Fruit fly (Drosophila melanogaster) whole organism, embryonic: Measurements from ENCODE around the gene vkg.
A peak's percentile ranks its signal among the peaks of the same experiment; 100 is the strongest.

Source experiments
- Ada2b ChIP-seq: fragments of 200-800 bp; sonication (Bioruptor generic); IDR thresholded peaks from 2 replicates; pipeline ENCODE4 v1.3.6; 2022; ENCODE audit warnings: missing biosample characterization, missing genetic modification characterization
- Antp ChIP-seq: fragments of 200-800 bp; sonication (Bioruptor generic); optimal IDR thresholded peaks from 3 replicates; lab custom pipeline; 2016; ENCODE audit warnings: missing biosample characterization, missing genetic modification characterization
- Atf-2 ChIP-seq: fragments of 200-800 bp; sonication (Bioruptor generic); optimal IDR thresholded peaks from 2 replicates; lab custom pipeline; 2016; ENCODE audit warnings: missing biosample characterization, missing genetic modification characterization
- Atf6 ChIP-seq: fragments of 200-800 bp; sonication (Bioruptor generic); IDR thresholded peaks from 2 replicates; pipeline ENCODE4 v1.3.6; 2022; ENCODE audit warnings: missing biosample characterization, missing genetic modification characterization
- CG10209 ChIP-seq: fragments of 200-800 bp; sonication (Bioruptor generic); optimal IDR thresholded peaks from 3 replicates; lab custom pipeline; 2017; ENCODE audit warnings: missing biosample characterization, mild to moderate bottlenecking, missing genetic modification characterization, missing genetic modification reagents
- CG10321 ChIP-seq: fragments of 200-800 bp; sonication (Bioruptor generic); IDR thresholded peaks from 2 replicates; pipeline ENCODE4 v1.3.6; 2022; ENCODE audit warnings: missing biosample characterization, missing genetic modification characterization
- CG10366 ChIP-seq: fragments of 200-800 bp; sonication (Bioruptor generic); IDR thresholded peaks from 2 replicates; pipeline ENCODE4 v1.3.6; 2022; ENCODE audit warnings: missing biosample characterization, missing genetic modification characterization
- CG10431 ChIP-seq: fragments of 200-800 bp; sonication (Bioruptor generic); optimal IDR thresholded peaks from 3 replicates; lab custom pipeline; 2018; ENCODE audit warnings: missing biosample characterization, mild to moderate bottlenecking, missing genetic modification characterization
- CG11695 ChIP-seq: fragments of 200-800 bp; sonication (Bioruptor generic); IDR thresholded peaks from 3 replicates; pipeline ENCODE4 v1.3.6; 2022; ENCODE audit warnings: missing biosample characterization, missing genetic modification characterization
- CG13296 ChIP-seq: fragments of 200-800 bp; sonication (Bioruptor generic); optimal IDR thresholded peaks from 3 replicates; lab custom pipeline; 2018; ENCODE audit warnings: missing biosample characterization, mild to moderate bottlenecking, missing genetic modification characterization
- CG13424 ChIP-seq: fragments of 200-800 bp; sonication (Bioruptor generic); optimal IDR thresholded peaks from 2 replicates; lab custom pipeline; 2019; ENCODE audit warnings: missing biosample characterization, mild to moderate bottlenecking, missing genetic modification characterization, moderate library complexity
- CG14860 ChIP-seq: fragments of 200-800 bp; sonication (Bioruptor generic); IDR thresholded peaks from 3 replicates; pipeline ENCODE4 v1.3.6; 2022; ENCODE audit warnings: missing biosample characterization, missing genetic modification characterization; ENCODE audit not compliant: partially characterized antibody
- CG16779 ChIP-seq: fragments of 200-800 bp; sonication (Bioruptor generic); IDR thresholded peaks from 2 replicates; pipeline ENCODE4 v1.3.6; 2022; ENCODE audit warnings: missing biosample characterization, missing genetic modification characterization
- CG17385 ChIP-seq: fragments of 200-800 bp; sonication (Bioruptor generic); optimal IDR thresholded peaks from 3 replicates; lab custom pipeline; 2018; ENCODE audit warnings: missing biosample characterization, mild to moderate bottlenecking, missing genetic modification characterization
- CG2116 ChIP-seq: fragments of 200-800 bp; sonication (Bioruptor generic); optimal IDR thresholded peaks from 3 replicates; lab custom pipeline; 2018; ENCODE audit warnings: missing biosample characterization, mild to moderate bottlenecking, missing genetic modification characterization
- CG2120 ChIP-seq: fragments of 200-800 bp; sonication (Bioruptor generic); optimal IDR thresholded peaks from 3 replicates; lab custom pipeline; 2016; ENCODE audit warnings: missing biosample characterization, missing genetic modification characterization
- CG2678 ChIP-seq: fragments of 200-800 bp; sonication (Bioruptor generic); optimal IDR thresholded peaks from 3 replicates; lab custom pipeline; 2019; ENCODE audit warnings: missing biosample characterization, mild to moderate bottlenecking, missing genetic modification characterization, moderate library complexity
- CG30403 ChIP-seq: fragments of 200-800 bp; sonication (Bioruptor generic); optimal IDR thresholded peaks from 3 replicates; lab custom pipeline; 2016; ENCODE audit warnings: missing biosample characterization, missing genetic modification characterization
- CG31388 ChIP-seq: fragments of 200-800 bp; sonication (Bioruptor generic); optimal IDR thresholded peaks from 2 replicates; lab custom pipeline; 2016; ENCODE audit warnings: missing biosample characterization, missing genetic modification characterization
- CG33557 ChIP-seq: fragments of 200-800 bp; sonication (Bioruptor generic); optimal IDR thresholded peaks from 2 replicates; lab custom pipeline; 2019; ENCODE audit warnings: missing biosample characterization, mild to moderate bottlenecking, missing genetic modification characterization, moderate library complexity
- CG34422 ChIP-seq: fragments of 200-800 bp; sonication (Bioruptor generic); IDR thresholded peaks from 3 replicates; pipeline ENCODE4 v1.3.6; 2022; ENCODE audit warnings: missing biosample characterization, missing genetic modification characterization
- CG4424 ChIP-seq: fragments of 200-800 bp; sonication (Bioruptor generic); optimal IDR thresholded peaks from 3 replicates; lab custom pipeline; 2016; ENCODE audit warnings: missing biosample characterization, missing genetic modification characterization
- CG5180 ChIP-seq: fragments of 200-800 bp; sonication (Bioruptor generic); optimal IDR thresholded peaks from 3 replicates; lab custom pipeline; 2017; ENCODE audit warnings: missing biosample characterization, missing genetic modification characterization, mild to moderate bottlenecking, moderate library complexity, missing genetic modification reagents
- CG6654 ChIP-seq: fragments of 200-800 bp; sonication (Bioruptor generic); optimal IDR thresholded peaks from 2 replicates; lab custom pipeline; 2017; ENCODE audit warnings: missing biosample characterization, mild to moderate bottlenecking, missing genetic modification characterization
- CG6765 ChIP-seq: fragments of 200-800 bp; sonication (Bioruptor generic); optimal IDR thresholded peaks from 3 replicates; lab custom pipeline; 2017; ENCODE audit warnings: missing biosample characterization, mild to moderate bottlenecking, missing genetic modification characterization
- CTCF ChIP-seq: fragments of 200-800 bp; sonication (Bioruptor generic); optimal IDR thresholded peaks from 2 replicates; lab custom pipeline; 2017; ENCODE audit warnings: missing biosample characterization, mild to moderate bottlenecking, missing genetic modification characterization, moderate library complexity
- Doc2 ChIP-seq: fragments of 200-800 bp; sonication (Bioruptor generic); IDR thresholded peaks from 2 replicates; pipeline ENCODE4 v1.3.6; 2022; ENCODE audit warnings: missing biosample characterization, missing genetic modification characterization
- Doc3 ChIP-seq: fragments of 200-800 bp; sonication (Bioruptor generic); IDR thresholded peaks from 3 replicates; pipeline ENCODE4 v1.3.6; 2022; ENCODE audit warnings: missing biosample characterization, missing genetic modification characterization; ENCODE audit not compliant: partially characterized antibody
- Hmr ChIP-seq: fragments of 200-800 bp; sonication (Bioruptor generic); optimal IDR thresholded peaks from 3 replicates; lab custom pipeline; 2017; ENCODE audit warnings: mild to moderate bottlenecking, missing biosample characterization, missing genetic modification reagents, missing genetic modification characterization
- Hr3 ChIP-seq: fragments of 200-800 bp; sonication (Bioruptor generic); optimal IDR thresholded peaks from 3 replicates; lab custom pipeline; 2016; ENCODE audit warnings: missing biosample characterization, missing genetic modification characterization
- Rfx ChIP-seq: fragments of 200-800 bp; sonication (Bioruptor generic); IDR thresholded peaks from 2 replicates; pipeline ENCODE4 v1.3.6; 2022; ENCODE audit warnings: missing biosample characterization, missing genetic modification characterization
- Six4 ChIP-seq: fragments of 200-800 bp; sonication (Bioruptor generic); optimal IDR thresholded peaks from 2 replicates; lab custom pipeline; 2016; ENCODE audit warnings: missing biosample characterization, missing genetic modification characterization
- Sox100B ChIP-seq: fragments of 200-800 bp; sonication (Bioruptor generic); optimal IDR thresholded peaks from 3 replicates; lab custom pipeline; 2018; ENCODE audit warnings: missing biosample characterization, mild to moderate bottlenecking, missing genetic modification characterization
- Xrp1 ChIP-seq: fragments of 200-800 bp; sonication (Bioruptor generic); IDR thresholded peaks from 2 replicates; pipeline ENCODE4 v1.3.6; 2022; ENCODE audit warnings: missing biosample characterization, missing genetic modification characterization
- ac ChIP-seq: fragments of 200-800 bp; sonication (Bioruptor generic); optimal IDR thresholded peaks from 3 replicates; lab custom pipeline; 2017; ENCODE audit warnings: missing biosample characterization, mild to moderate bottlenecking, missing genetic modification characterization
- aop ChIP-seq: fragments of 200-800 bp; sonication (Bioruptor generic); IDR thresholded peaks from 2 replicates; pipeline ENCODE4 v1.3.6; 2022; ENCODE audit warnings: missing biosample characterization, missing genetic modification characterization
- ara ChIP-seq: fragments of 200-800 bp; sonication (Bioruptor generic); IDR thresholded peaks from 2 replicates; pipeline ENCODE4 v1.3.6; 2022; ENCODE audit warnings: missing biosample characterization, missing genetic modification characterization
- ase ChIP-seq: fragments of 200-800 bp; sonication (Bioruptor generic); IDR thresholded peaks from 3 replicates; pipeline ENCODE4 v1.3.6; 2022; ENCODE audit warnings: missing biosample characterization, missing genetic modification characterization
- bbx ChIP-seq: fragments of 200-800 bp; sonication (Bioruptor generic); IDR thresholded peaks from 2 replicates; pipeline ENCODE4 v1.3.6; 2022; ENCODE audit warnings: missing biosample characterization, missing genetic modification characterization; ENCODE audit not compliant: partially characterized antibody
- cato ChIP-seq: fragments of 200-800 bp; sonication (Bioruptor generic); optimal IDR thresholded peaks from 2 replicates; lab custom pipeline; 2016; ENCODE audit warnings: missing biosample characterization, missing genetic modification characterization, borderline replicate concordance
- caup ChIP-seq: fragments of 200-800 bp; sonication (Bioruptor generic); optimal IDR thresholded peaks from 3 replicates; lab custom pipeline; 2017; ENCODE audit warnings: missing biosample characterization, mild to moderate bottlenecking, missing genetic modification characterization, moderate library complexity; ENCODE audit not compliant: severe bottlenecking
- ci ChIP-seq: fragments of 200-800 bp; sonication (Bioruptor generic); IDR thresholded peaks from 3 replicates; pipeline ENCODE4 v1.3.6; 2022; ENCODE audit warnings: missing biosample characterization, missing genetic modification characterization
- croc ChIP-seq: fragments of 200-800 bp; sonication (Bioruptor generic); conservative IDR thresholded peaks from 3 replicates; pipeline ENCODE4 v1.3.6; 2022; ENCODE audit warnings: missing biosample characterization, missing genetic modification characterization
- emc ChIP-seq: fragments of 200-800 bp; sonication (Bioruptor generic); optimal IDR thresholded peaks from 2 replicates; lab custom pipeline; 2016; ENCODE audit warnings: missing biosample characterization, missing genetic modification characterization
- fd3F ChIP-seq: fragments of 200-800 bp; sonication (Bioruptor generic); optimal IDR thresholded peaks from 2 replicates; lab custom pipeline; 2018; ENCODE audit warnings: missing biosample characterization, mild to moderate bottlenecking, missing genetic modification characterization, moderate library complexity
- kah ChIP-seq: fragments of 200-800 bp; sonication (Bioruptor generic); optimal IDR thresholded peaks from 2 replicates; lab custom pipeline; 2018; ENCODE audit warnings: missing biosample characterization, mild to moderate bottlenecking, missing genetic modification characterization
- klu ChIP-seq: fragments of 200-800 bp; sonication (Bioruptor generic); IDR thresholded peaks from 2 replicates; pipeline ENCODE4 v1.3.6; 2022; ENCODE audit warnings: missing biosample characterization, missing genetic modification characterization
- mam ChIP-seq: fragments of 200-800 bp; sonication (Bioruptor generic); optimal IDR thresholded peaks from 3 replicates; lab custom pipeline; 2016; ENCODE audit warnings: missing biosample characterization, missing genetic modification characterization
- ranshi ChIP-seq: fragments of 200-800 bp; sonication (Bioruptor generic); IDR thresholded peaks from 2 replicates; pipeline ENCODE4 v1.3.6; 2022; ENCODE audit warnings: missing biosample characterization, missing genetic modification characterization
- sens ChIP-seq: fragments of 200-800 bp; sonication (Bioruptor generic); peaks from one replicate; lab custom pipeline; 2016; ENCODE audit warnings: missing biosample characterization, missing genetic modification characterization
- so ChIP-seq: fragments of 200-800 bp; sonication (Bioruptor generic); IDR thresholded peaks from 3 replicates; pipeline ENCODE4 v1.3.6; 2022; ENCODE audit warnings: missing biosample characterization, missing genetic modification characterization
- sqz ChIP-seq: fragments of 200-800 bp; sonication (Bioruptor generic); optimal IDR thresholded peaks from 3 replicates; lab custom pipeline; 2018; ENCODE audit warnings: missing biosample characterization, mild to moderate bottlenecking, missing genetic modification characterization

The vkg gene

dm6 chr2L:5062799-5063404 is 34.9 kb upstream of the vkg start (continued):
- TF ChIP-seq Hmr (GFP tag; lab: Kevin White, UChicago) = peak; percentile 20
- no peak for TF ChIP-seq Doc3 (GFP tag; lab: Robert Waterston, UW)
- no peak for TF ChIP-seq CG10366 (GFP tag; lab: Robert Waterston, UW)
- TF ChIP-seq ase (GFP tag; lab: Robert Waterston, UW) = no peak
- no peak for TF ChIP-seq CG14860 (GFP tag; lab: Robert Waterston, UW)
- no peak for TF ChIP-seq Rfx (GFP tag; lab: Robert Waterston, UW)
- no peak for TF ChIP-seq ranshi (GFP tag; lab: Robert Waterston, UW)
- TF ChIP-seq CG11695 (GFP tag; lab: Robert Waterston, UW) = no peak
- TF ChIP-seq CG13296 (GFP tag; lab: Kevin White, UChicago) = no peak
- TF ChIP-seq ci (GFP tag; lab: Robert Waterston, UW) = 0 out of 3 replicates have a peak, but pooled peaks have one; percentile 43
- TF ChIP-seq Xrp1 (GFP tag; lab: Robert Waterston, UW) = no peak
- TF ChIP-seq CG13424 (tag; lab: Kevin White, UChicago) = no peak
- TF ChIP-seq so (GFP tag; lab: Robert Waterston, UW) = 0 out of 3 replicates have a peak, but pooled peaks have one; percentile 17
- no peak for TF ChIP-seq CG30403
- TF ChIP-seq Atf6 (GFP tag; lab: Robert Waterston, UW) = no peak
- TF ChIP-seq croc (GFP tag; lab: Robert Waterston, UW) = no peak
- TF ChIP-seq CG34422 (GFP tag; lab: Robert Waterston, UW) = no peak
- no peak for TF ChIP-seq emc (GFP tag; lab: Kevin White, UChicago)
- no peak for TF ChIP-seq Six4 (GFP tag; lab: Kevin White, UChicago)
- no peak for TF ChIP-seq Sox100B
- no peak for TF ChIP-seq CTCF
- no peak for TF ChIP-seq CG2120 (GFP tag; lab: Kevin White, UChicago)
- TF ChIP-seq cato = no peak
- no peak for TF ChIP-seq caup
- TF ChIP-seq CG6765 = peak; percentile 24
- TF ChIP-seq Antp (GFP tag; lab: Kevin White, UChicago) = peak; percentile 15
- no peak for TF ChIP-seq Atf-2 (GFP tag; lab: Kevin White, UChicago)
- no peak for TF ChIP-seq CG5180 (GFP tag; lab: Kevin White, UChicago)
- no peak for TF ChIP-seq klu (GFP tag; lab: Robert Waterston, UW)
- TF ChIP-seq ac = no peak
- no peak for TF ChIP-seq CG17385 (GFP tag; lab: Kevin White, UChicago)
- TF ChIP-seq sens (GFP tag; lab: Kevin White, UChicago) = no peak
- no peak for TF ChIP-seq Doc2
- no peak for TF ChIP-seq fd3F
- no peak for TF ChIP-seq CG2116 (GFP tag; lab: Kevin White, UChicago)
- TF ChIP-seq kah (GFP tag; lab: Kevin White, UChicago) = no peak
- TF ChIP-seq CG10431 (GFP tag; lab: Kevin White, UChicago) = no peak
- TF ChIP-seq CG16779 (GFP tag; lab: Robert Waterston, UW) = peak; percentile 50; the same call in 1 of the 2 replicates
- TF ChIP-seq CG2678 (tag; lab: Kevin White, UChicago) = no peak
- no peak for TF ChIP-seq Hr3 (GFP tag; lab: Kevin White, UChicago)
- no peak for TF ChIP-seq CG31388 (GFP tag; lab: Kevin White, UChicago)
- no peak for TF ChIP-seq mam (GFP tag; lab: Kevin White, UChicago)
- no peak for TF ChIP-seq CG6654 (GFP tag; lab: Kevin White, UChicago)
- no peak for TF ChIP-seq Ada2b (GFP tag; lab: Robert Waterston, UW)
- TF ChIP-seq CG33557 (GFP tag; lab: Kevin White, UChicago) = no peak
- no peak for TF ChIP-seq CG10321 (GFP tag; lab: Robert Waterston, UW)
- no peak for TF ChIP-seq CG4424 (GFP tag; lab: Kevin White, UChicago)
- no peak for TF ChIP-seq aop (GFP tag; lab: Robert Waterston, UW)
- no peak for TF ChIP-seq ara
- TF ChIP-seq CG10209 (GFP tag; lab: Kevin White, UChicago) = no peak
- no peak for TF ChIP-seq sqz (GFP tag; lab: Kevin White, UChicago)
- peak; percentile 32; the same call in 1 of the 2 replicates for TF ChIP-seq bbx
